Worm (Caenorhabditis elegans) whole organism, late embryonic: ENCODE data around the gene folr-1.

Source experiments
- C08G9.2 ChIP-seq: sonication (generic microtip); optimal IDR thresholded peaks from 2 replicates; lab custom pipeline; 2016; ENCODE audit warnings: mild to moderate bottlenecking, missing genetic modification characterization, moderate library complexity, missing compliant biosample characterization
- C38D4.7 ChIP-seq: fragments of 200-800 bp; sonication (Bioruptor generic); optimal IDR thresholded peaks from 2 replicates; lab custom pipeline; 2018; ENCODE audit warnings: mild to moderate bottlenecking, missing genetic modification characterization, moderate library complexity, missing compliant biosample characterization
- ahr-1 ChIP-seq: sonication (generic microtip); optimal IDR thresholded peaks from 2 replicates; lab custom pipeline; 2016; ENCODE audit warnings: missing genetic modification characterization, missing compliant biosample characterization
- ama-1 ChIP-seq: fragments of 150-350 bp; optimal IDR thresholded peaks from 2 replicates; lab custom pipeline; 2014
- ceh-14 ChIP-seq: sonication (generic microtip); optimal IDR thresholded peaks from 2 replicates; lab custom pipeline; 2016; ENCODE audit warnings: missing genotype, missing genetic modification characterization, missing compliant biosample characterization
- ceh-18 ChIP-seq: sonication (generic microtip); optimal IDR thresholded peaks from 2 replicates; lab custom pipeline; 2016; ENCODE audit warnings: missing genetic modification characterization, missing compliant biosample characterization
- ceh-19 ChIP-seq: fragments of 200-800 bp; sonication (Bioruptor generic); optimal IDR thresholded peaks from 2 replicates; lab custom pipeline; 2018; ENCODE audit warnings: mild to moderate bottlenecking, missing genetic modification characterization, missing compliant biosample characterization
- ceh-22 ChIP-seq: sonication (generic microtip); optimal IDR thresholded peaks from 2 replicates; lab custom pipeline; 2017; ENCODE audit warnings: missing biosample characterization, missing genetic modification characterization
- ceh-24 ChIP-seq: sonication (generic microtip); optimal IDR thresholded peaks from 2 replicates; lab custom pipeline; 2016; ENCODE audit warnings: mild to moderate bottlenecking, missing genetic modification characterization, missing compliant biosample characterization
- ceh-30 ChIP-seq: fragments of 150-350 bp; optimal IDR thresholded peaks from 2 replicates; lab custom pipeline; 2014; ENCODE audit warnings: missing biosample characterization, missing genetic modification characterization
- ceh-45 ChIP-seq: fragments of 200-800 bp; sonication (Bioruptor generic); IDR thresholded peaks from 2 replicates; pipeline ENCODE4 v1.3.6; 2022; ENCODE audit warnings: missing genetic modification reagents, missing genetic modification characterization, missing compliant biosample characterization
- ceh-6 ChIP-seq: fragments of 200-800 bp; sonication (Bioruptor generic); optimal IDR thresholded peaks from 2 replicates; lab custom pipeline; 2018; ENCODE audit warnings: mild to moderate bottlenecking, missing genetic modification characterization, missing compliant biosample characterization
- dve-1 ChIP-seq: sonication (generic microtip); optimal IDR thresholded peaks from 2 replicates; lab custom pipeline; 2017; ENCODE audit warnings: antibody characterized with exemption, mild to moderate bottlenecking, missing genetic modification characterization, missing compliant biosample characterization
- ets-4 ChIP-seq: sonication (generic microtip); optimal IDR thresholded peaks from 2 replicates; lab custom pipeline; 2016; ENCODE audit warnings: missing genetic modification characterization, missing compliant biosample characterization
- eyg-1 ChIP-seq: sonication (generic microtip); optimal IDR thresholded peaks from 2 replicates; lab custom pipeline; 2016; ENCODE audit warnings: missing genotype, missing genetic modification characterization, missing compliant biosample characterization
- fax-1 ChIP-seq: sonication (generic microtip); optimal IDR thresholded peaks from 2 replicates; lab custom pipeline; 2016; ENCODE audit warnings: missing genotype, missing genetic modification characterization, missing compliant biosample characterization
- fkh-6 ChIP-seq: sonication (generic microtip); optimal IDR thresholded peaks from 2 replicates; lab custom pipeline; 2016; ENCODE audit warnings: missing genetic modification characterization, missing compliant biosample characterization
- gmeb-2 ChIP-seq: sonication (generic microtip); optimal IDR thresholded peaks from 2 replicates; lab custom pipeline; 2016; ENCODE audit warnings: missing genetic modification characterization, inconsistent platforms, missing compliant biosample characterization
- hlh-13 ChIP-seq: fragments of 200-800 bp; sonication (Bioruptor generic); optimal IDR thresholded peaks from 2 replicates; lab custom pipeline; 2018; ENCODE audit warnings: mild to moderate bottlenecking, missing genetic modification characterization, missing compliant biosample characterization
- hlh-15 ChIP-seq: sonication (generic microtip); optimal IDR thresholded peaks from 2 replicates; lab custom pipeline; 2016; ENCODE audit warnings: missing genetic modification characterization, missing compliant biosample characterization
- lim-6 ChIP-seq: sonication (generic microtip); optimal IDR thresholded peaks from 2 replicates; lab custom pipeline; 2016; ENCODE audit warnings: missing genetic modification characterization, missing compliant biosample characterization
- nfya-1 ChIP-seq: sonication (generic microtip); optimal IDR thresholded peaks from 2 replicates; lab custom pipeline; 2017; ENCODE audit warnings: missing genetic modification characterization, mild to moderate bottlenecking, missing compliant biosample characterization, antibody characterized with exemption, moderate library complexity
- nhr-232 ChIP-seq: sonication (generic microtip); optimal IDR thresholded peaks from 2 replicates; lab custom pipeline; 2016; ENCODE audit warnings: missing genetic modification characterization, missing compliant biosample characterization
- pag-3 ChIP-seq: sonication (generic microtip); optimal IDR thresholded peaks from 2 replicates; lab custom pipeline; 2016; ENCODE audit warnings: missing compliant biosample characterization, missing genetic modification characterization, borderline replicate concordance
- pat-9 ChIP-seq: fragments of 200-800 bp; sonication (Bioruptor generic); optimal IDR thresholded peaks from 2 replicates; lab custom pipeline; 2018; ENCODE audit warnings: mild to moderate bottlenecking, missing genetic modification characterization, moderate library complexity, missing compliant biosample characterization
- pax-1 ChIP-seq: fragments of 150-350 bp; optimal IDR thresholded peaks from 2 replicates; lab custom pipeline; 2014; ENCODE audit warnings: missing biosample characterization, missing genetic modification characterization
- pha-4 ChIP-seq: fragments of 150-350 bp; optimal IDR thresholded peaks from 2 replicates; lab custom pipeline; 2018; ENCODE audit warnings: missing biosample characterization, missing genetic modification reagents, missing genetic modification characterization
- ref-2 ChIP-seq: sonication (generic microtip); optimal IDR thresholded peaks from 2 replicates; lab custom pipeline; 2016; ENCODE audit warnings: missing genetic modification characterization, missing compliant biosample characterization
- rnt-1 ChIP-seq: sonication (generic microtip); optimal IDR thresholded peaks from 2 replicates; lab custom pipeline; 2016; ENCODE audit warnings: missing genetic modification characterization, missing compliant biosample characterization
- syd-9 ChIP-seq: sonication (generic microtip); optimal IDR thresholded peaks from 2 replicates; lab custom pipeline; 2016; ENCODE audit warnings: mild to moderate bottlenecking, missing genetic modification characterization, moderate library complexity, missing compliant biosample characterization
- tbx-2 ChIP-seq: sonication (generic microtip); optimal IDR thresholded peaks from 2 replicates; lab custom pipeline; 2016; ENCODE audit warnings: missing genetic modification characterization, missing compliant biosample characterization
- tbx-7 ChIP-seq: sonication (generic microtip); optimal IDR thresholded peaks from 2 replicates; lab custom pipeline; 2016; ENCODE audit warnings: missing genotype, missing genetic modification characterization, missing compliant biosample characterization
- ttx-3 ChIP-seq: sonication (generic microtip); optimal IDR thresholded peaks from 2 replicates; lab custom pipeline; 2016; ENCODE audit warnings: missing genetic modification reagents, missing genetic modification characterization, missing compliant biosample characterization
- unc-3 ChIP-seq, 2 experiments: fragments of 200-800 bp in 1 of 2; sonication (Bioruptor generic) in 1 of 2; sonication (generic microtip) in 1 of 2; conservative IDR thresholded peaks in 1 of 2; optimal IDR thresholded peaks in 1 of 2; 2 replicates each; pipeline versions ENCODE4 v1.3.6 to Lab custom; 2016 to 2022; ENCODE audit warnings: missing compliant biosample characterization in 2 of 2, missing genetic modification characterization in 2 of 2, missing genetic modification reagents in 1 of 2
- unc-42 ChIP-seq: sonication (generic microtip); optimal IDR thresholded peaks from 2 replicates; lab custom pipeline; 2016; ENCODE audit warnings: missing genotype, missing genetic modification characterization, missing compliant biosample characterization
- zip-5 ChIP-seq: sonication (generic microtip); optimal IDR thresholded peaks from 2 replicates; lab custom pipeline; 2016; ENCODE audit warnings: missing genetic modification characterization, missing compliant biosample characterization
- ztf-16 ChIP-seq: sonication (generic microtip); optimal IDR thresholded peaks from 2 replicates; lab custom pipeline; 2017; ENCODE audit warnings: missing genetic modification characterization, missing compliant biosample characterization

Gene folr-1

DNA sequence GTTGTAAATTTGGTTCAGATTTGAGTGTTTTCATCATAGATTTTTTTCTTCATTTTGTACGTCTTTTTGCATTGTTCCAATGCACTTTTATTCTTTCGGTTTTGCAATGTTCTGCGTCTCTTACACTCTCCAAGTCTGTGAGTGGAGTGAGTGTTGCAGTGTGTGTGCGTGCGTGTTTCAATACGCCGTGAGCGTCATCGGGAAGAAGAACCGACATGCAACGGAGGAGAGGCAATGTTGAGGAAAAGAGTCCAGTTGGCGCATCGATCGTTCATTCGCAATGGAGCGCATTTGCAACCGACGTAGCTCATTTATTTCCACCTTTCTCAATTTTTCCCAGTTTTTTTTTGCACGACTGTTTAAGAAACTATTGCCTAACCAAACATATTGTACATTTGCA, 39.5 kb downstream of the folr-1 start, which contains the start of gene ZC506.1 (continued):
- TF ChIP-seq ceh-30 (peak; percentile 74), pha-4 (tag; lab: Kevin White, UChicago) (no peak), ceh-18 (tag; lab: Kevin White, UChicago) (peak; percentile 95), unc-42 (tag; lab: Kevin White, UChicago) (peak; percentile 85), ceh-14 (tag; lab: Kevin White, UChicago) (no peak), nhr-232 (tag; lab: Kevin White, UChicago) (no peak), ets-4 (tag; lab: Kevin White, UChicago) (peak; percentile 64), gmeb-2 (tag; lab: Kevin White, UChicago) (no peak), ceh-19 (GFP tag; lab: Kevin White, UChicago) (peak; percentile 64), pax-1 (tag; lab: Kevin White, UChicago) (peak; percentile 15), eyg-1 (tag; lab: Kevin White, UChicago) (no peak), ceh-6 (GFP tag; lab: Kevin White, UChicago) (no peak), ceh-45 (GFP tag; lab: Robert Waterston, UW) (no peak), lim-6 (peak; percentile 33), rnt-1 (tag; lab: Kevin White, UChicago) (peak; percentile 87), ahr-1 (tag; lab: Kevin White, UChicago) (no peak), syd-9 (tag; lab: Kevin White, UChicago) (peak; percentile 63), hlh-13 (GFP tag; lab: Kevin White, UChicago) (no peak), tbx-7 (tag; lab: Kevin White, UChicago) (no peak), tbx-2 (tag; lab: Kevin White, UChicago) (peak; percentile 84), ceh-24 (no peak), fkh-6 (tag; lab: Kevin White, UChicago) (no peak), C08G9.2 (no peak), fax-1 (tag; lab: Kevin White, UChicago) (no peak), pat-9 (tag; lab: Kevin White, UChicago) (no peak)

ce11 chrX:9962535-9962934, 43.4 kb downstream of the folr-1 start:
- TF ChIP-seq nfya-1: no peak
- TF ChIP-seq C08G9.2: no peak
- no peak for TF ChIP-seq pag-3 (tag; lab: Kevin White, UChicago)
- TF ChIP-seq unc-42 (tag; lab: Kevin White, UChicago): no peak
- no peak for TF ChIP-seq ceh-24
- no peak for TF ChIP-seq ceh-22 (tag; lab: Kevin White, UChicago)
- no peak for TF ChIP-seq ztf-16 (tag; lab: Kevin White, UChicago)
- no peak for TF ChIP-seq ref-2 (tag; lab: Kevin White, UChicago)
- TF ChIP-seq ceh-30: no peak
- TF ChIP-seq eyg-1 (tag; lab: Kevin White, UChicago): no peak
- no peak for TF ChIP-seq nhr-232 (tag; lab: Kevin White, UChicago)

DNA sequence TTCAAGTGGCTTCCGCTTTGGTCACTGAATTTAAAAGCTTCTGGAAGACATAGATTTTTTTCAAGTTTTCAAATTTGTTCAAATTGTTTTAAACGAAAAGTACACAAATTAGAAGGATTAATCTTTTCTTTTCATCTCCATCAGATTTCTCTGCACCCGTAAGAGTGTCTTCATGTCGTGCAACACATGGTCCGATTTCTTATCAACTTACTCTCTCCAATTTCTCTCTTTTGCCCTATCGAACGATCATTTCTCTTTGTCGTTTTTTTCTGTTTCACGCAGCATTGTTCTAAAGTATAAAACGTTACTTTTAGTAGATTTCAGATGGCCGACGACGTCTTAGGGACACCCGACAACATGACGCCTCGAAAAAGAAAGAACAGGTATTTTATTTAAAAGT, 46.2 kb downstream of the folr-1 start, which contains the start of gene pssy-1:
Gene pssy-1, plus strand, starts transcription at position 318 of the 400 bp plus-strand sequence.
- no peak for TF ChIP-seq ama-1 (lab: Kevin White, UChicago)
- no peak for TF ChIP-seq ceh-19 (GFP tag; lab: Kevin White, UChicago)
- no peak for TF ChIP-seq zip-5 (tag; lab: Kevin White, UChicago)
- TF ChIP-seq ceh-22 (tag; lab: Kevin White, UChicago): no peak
- no peak for TF ChIP-seq hlh-13 (GFP tag; lab: Kevin White, UChicago)
- no peak for TF ChIP-seq hlh-15 (tag; lab: Kevin White, UChicago)
- TF ChIP-seq unc-3 (GFP tag; conservative IDR thresholded peaks at IDR 0.05; lab: Robert Waterston, UW): no peak
- no peak for TF ChIP-seq unc-3 (tag; optimal IDR thresholded peaks at IDR 0.05; lab: Kevin White, UChicago)
- no peak for TF ChIP-seq C38D4.7 (GFP tag; lab: Kevin White, UChicago)
- no peak for TF ChIP-seq dve-1 (tag; lab: Kevin White, UChicago)
- TF ChIP-seq pha-4 (tag; lab: Kevin White, UChicago): no peak
- TF ChIP-seq ttx-3 (tag; lab: Kevin White, UChicago): no peak
- no peak for TF ChIP-seq tbx-2 (tag; lab: Kevin White, UChicago)
